Worm (Caenorhabditis elegans): Measurements from ENCODE around the gene nmy-1.

DNA sequence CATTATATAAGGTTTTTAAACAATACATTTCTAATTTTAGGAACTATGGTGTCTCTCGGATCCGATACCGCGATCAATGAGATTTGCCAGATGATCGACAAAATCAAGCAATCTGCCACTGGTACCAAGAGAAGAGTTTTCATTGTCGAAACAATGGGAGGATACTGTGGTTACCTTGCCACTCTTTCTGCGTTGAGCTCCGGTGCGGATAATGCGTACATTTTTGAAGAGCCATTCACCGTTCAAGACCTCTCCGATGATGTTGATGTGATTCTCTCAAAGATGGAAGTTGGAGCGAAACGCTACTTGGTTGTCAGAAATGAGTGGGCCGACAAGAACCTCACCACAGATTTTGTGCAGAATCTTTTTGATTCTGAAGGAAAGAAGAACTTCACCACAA, 34.3 kb downstream of the nmy-1 start:
- TF ChIP-seq elt-3 (tag; optimal IDR thresholded peaks at IDR 0.05): no peak
- TF ChIP-seq cnd-1 (tag; optimal IDR thresholded peaks at IDR 0.05): no peak
- no peak for TF ChIP-seq snpc-4 (tag; optimal IDR thresholded peaks at IDR 0.05)
- TF ChIP-seq nhr-28 (tag; optimal IDR thresholded peaks at IDR 0.05): no peak
- TF ChIP-seq drap-1 (GFP tag; optimal IDR thresholded peaks at IDR 0.05): no peak
- no peak for TF ChIP-seq ztf-11 (tag; optimal IDR thresholded peaks at IDR 0.05)
- TF ChIP-seq mab-5 (tag; optimal IDR thresholded peaks at IDR 0.05): no peak
- no peak for TF ChIP-seq bed-3 (GFP tag; optimal IDR thresholded peaks at IDR 0.05)
- no peak for TF ChIP-seq ceh-83 (GFP tag; optimal IDR thresholded peaks at IDR 0.05)

Measured in whole organism, mixed stage, embryonic.